Fruit fly (Drosophila melanogaster): ENCODE results near the gene CG7920.

The CG7920 gene

dm6 chr3R:29983886-29984285, 31.2 kb downstream of the CG7920 start (continued):
- TF ChIP-seq CG11093 (GFP tag; IDR thresholded peaks at IDR 0.05) (no peak), slbo (GFP tag; IDR thresholded peaks at IDR 0.05) (0 out of 2 replicates have a peak, but pooled peaks have one; percentile 2), vvl (GFP tag; IDR thresholded peaks at IDR 0.05) (peak; percentile 75; the same call in 1 of the 2 replicates), B-H2 (GFP tag; optimal IDR thresholded peaks at IDR 0.05) (no peak), gcm2 (GFP tag; optimal IDR thresholded peaks at IDR 0.05) (no peak), cas (GFP tag; IDR thresholded peaks at IDR 0.05) (no peak), CG7786 (GFP tag; optimal IDR thresholded peaks at IDR 0.05) (no peak), Ssrp (tag; optimal IDR thresholded peaks at IDR 0.05) (no peak), CG17829 (tag; optimal IDR thresholded peaks at IDR 0.05) (no peak), exex (tag; optimal IDR thresholded peaks at IDR 0.05) (no peak), Rfx (GFP tag; IDR thresholded peaks at IDR 0.05) (no peak), CG17359 (tag; optimal IDR thresholded peaks at IDR 0.05) (no peak), gro (GFP tag; optimal IDR thresholded peaks at IDR 0.05) (no peak), nom (GFP tag; optimal IDR thresholded peaks at IDR 0.05) (no peak), pros (GFP tag; optimal IDR thresholded peaks at IDR 0.05) (peak; percentile 40), Hr39 (optimal IDR thresholded peaks at IDR 0.05) (no peak), Poxn (GFP tag; IDR thresholded peaks at IDR 0.05) (no peak), vnd (GFP tag; IDR thresholded peaks at IDR 0.05; ENCODE audit: partially characterized antibody) (no peak), gsb-n (tag; optimal IDR thresholded peaks at IDR 0.05) (peak; percentile 18), yki (optimal IDR thresholded peaks at IDR 0.05) (no peak), Dek (tag; optimal IDR thresholded peaks at IDR 0.05) (no peak), Hr78 (GFP tag; optimal IDR thresholded peaks at IDR 0.05) (no peak), CG17328 (GFP tag; IDR thresholded peaks at IDR 0.05) (no peak), CG11247 (GFP tag; IDR thresholded peaks at IDR 0.05) (no peak), CG18476 (GFP tag; optimal IDR thresholded peaks at IDR 0.05) (no peak), CG18619 (GFP tag; optimal IDR thresholded peaks at IDR 0.05) (no peak), CG32772 (GFP tag; IDR thresholded peaks at IDR 0.05) (no peak), CG18262 (tag; optimal IDR thresholded peaks at IDR 0.05) (no peak), cwo (GFP tag; optimal IDR thresholded peaks at IDR 0.05) (no peak), CG17361 (GFP tag; IDR thresholded peaks at IDR 0.05) (no peak), H15 (GFP tag; IDR thresholded peaks at IDR 0.05) (no peak), tll (GFP tag; optimal IDR thresholded peaks at IDR 0.05) (no peak), Usf (GFP tag; optimal IDR thresholded peaks at IDR 0.05) (no peak), CG7963 (GFP tag; IDR thresholded peaks at IDR 0.05; ENCODE audit: partially characterized antibody) (no peak), Sry-β (GFP tag; optimal IDR thresholded peaks at IDR 0.05) (no peak), CG10366 (GFP tag; IDR thresholded peaks at IDR 0.05) (no peak), H2.0 (GFP tag; IDR thresholded peaks at IDR 0.05) (no peak), oc (tag; optimal IDR thresholded peaks at IDR 0.05) (peak; percentile 7), Vsx1 (GFP tag; optimal IDR thresholded peaks at IDR 0.05) (no peak), grn (GFP tag; optimal IDR thresholded peaks at IDR 0.05) (peak; percentile 74), CG4707 (GFP tag; optimal IDR thresholded peaks at IDR 0.05) (no peak), CG10543 (GFP tag; optimal IDR thresholded peaks at IDR 0.05) (no peak), CG1024 (GFP tag; IDR thresholded peaks at IDR 0.05) (no peak), abd-A (tag; optimal IDR thresholded peaks at IDR 0.05) (peak; percentile 59), Elba2 (GFP tag; optimal IDR thresholded peaks at IDR 0.05) (no peak)
